Fruit fly (Drosophila melanogaster) S2 (cell line): Measurements from ENCODE around the gene CG42671.

ENCODE experiments used
- CG8478 ChIP-seq: fragments of >200 bp; optimal IDR thresholded peaks from 2 replicates; lab custom pipeline; 2018
- CTCF ChIP-seq, 2 experiments: fragments of >200 bp; optimal IDR thresholded peaks; 2 replicates each; lab custom pipeline; 2018

- TF ChIP-seq CTCF (optimal IDR thresholded peaks at IDR 0.05; lab: Kevin White, UChicago): no peak
- TF ChIP-seq CG8478 (lab: Kevin White, UChicago): no peak
Observed at dm6 chr3L:11259759-11260158, 45.5 kb downstream of the CG42671 start.
